Fruit fly (Drosophila melanogaster): ENCODE data around the gene CG34461.

- TF ChIP-seq fd96Ca (GFP tag; IDR thresholded peaks at IDR 0.05): no peak
- TF ChIP-seq CG8301 (tag; optimal IDR thresholded peaks at IDR 0.05): no peak
- TF ChIP-seq Pif1B (GFP tag; optimal IDR thresholded peaks at IDR 0.05): no peak
- TF ChIP-seq CG8159 (tag; optimal IDR thresholded peaks at IDR 0.05): no peak
- TF ChIP-seq EcR (GFP tag; optimal IDR thresholded peaks at IDR 0.05): no peak
- no peak for TF ChIP-seq CG9948 (tag; optimal IDR thresholded peaks at IDR 0.05)
- no peak for TF ChIP-seq Ets98B (GFP tag; IDR thresholded peaks at IDR 0.05)
- no peak for TF ChIP-seq Snoo (tag; optimal IDR thresholded peaks at IDR 0.05)
- TF ChIP-seq D1 (tag; optimal IDR thresholded peaks at IDR 0.05): no peak
- no peak for TF ChIP-seq CG13204 (GFP tag; optimal IDR thresholded peaks at IDR 0.05)
Observed at dm6 chr3L:8363266-8363665, 37.6 kb downstream of the CG34461 start.

Data from whole organism, pupa.